Worm (Caenorhabditis elegans) whole organism, young adult: ENCODE data around the gene Y48E1B.17.

Experiments
- B0035.1 ChIP-seq: sonication (generic microtip); optimal IDR thresholded peaks from 2 replicates; lab custom pipeline; 2016; ENCODE audit warnings: missing genetic modification characterization, mild to moderate bottlenecking, missing compliant biosample characterization, missing genotype, missing genetic modification reagents
- B0336.3 ChIP-seq: fragments of 200-800 bp; sonication (Bioruptor generic); IDR thresholded peaks from 2 replicates; pipeline ENCODE4 v1.3.6; 2022; ENCODE audit warnings: missing genetic modification characterization, missing compliant biosample characterization
- C17E4.6 ChIP-seq: fragments of 200-800 bp; sonication (Bioruptor generic); IDR thresholded peaks from 2 replicates; pipeline ENCODE4 v1.3.6; 2022; ENCODE audit warnings: missing genetic modification reagents, missing genetic modification characterization, missing compliant biosample characterization
- F55B11.4 ChIP-seq: sonication (generic microtip); optimal IDR thresholded peaks from 2 replicates; lab custom pipeline; 2016; ENCODE audit warnings: missing compliant biosample characterization, missing genetic modification characterization, borderline replicate concordance; ENCODE audit not compliant: insufficient read depth
- Y53G8AR.9 ChIP-seq: fragments of 200-800 bp; sonication (Bioruptor generic); conservative IDR thresholded peaks from 2 replicates; pipeline ENCODE4 v1.3.6; 2022; ENCODE audit warnings: missing genetic modification reagents, missing genetic modification characterization, missing compliant biosample characterization
- Y56A3A.18 ChIP-seq: fragments of 200-800 bp; sonication (Bioruptor generic); IDR thresholded peaks from 2 replicates; pipeline ENCODE4 v1.3.6; 2022; ENCODE audit warnings: missing genetic modification reagents, missing genetic modification characterization, missing compliant biosample characterization
- Y95B8A.8 ChIP-seq: fragments of 200-800 bp; sonication (Bioruptor generic); IDR thresholded peaks from 2 replicates; pipeline ENCODE4 v1.3.6; 2022; ENCODE audit warnings: missing genetic modification reagents, missing genetic modification characterization, missing compliant biosample characterization
- ZK185.1 ChIP-seq: sonication (generic microtip); optimal IDR thresholded peaks from 2 replicates; lab custom pipeline; 2016; ENCODE audit warnings: mild to moderate bottlenecking, missing genetic modification characterization, missing compliant biosample characterization; ENCODE audit not compliant: poor library complexity, severe bottlenecking
- akir-1 ChIP-seq: fragments of 200-800 bp; sonication (Bioruptor generic); optimal IDR thresholded peaks from 2 replicates; lab custom pipeline; 2018; ENCODE audit warnings: mild to moderate bottlenecking, missing genetic modification characterization, moderate library complexity, missing compliant biosample characterization
- aptf-3 ChIP-seq: fragments of 200-800 bp; sonication (Bioruptor generic); IDR thresholded peaks from 2 replicates; pipeline ENCODE4 v1.3.6; 2022; ENCODE audit warnings: missing genetic modification characterization, missing compliant biosample characterization
- attf-6 ChIP-seq: fragments of 200-800 bp; sonication (Bioruptor generic); IDR thresholded peaks from 2 replicates; pipeline ENCODE4 v1.3.6; 2022; ENCODE audit warnings: missing genetic modification reagents, missing genetic modification characterization, missing compliant biosample characterization
- cebp-2 ChIP-seq: fragments of 200-800 bp; sonication (Bioruptor generic); IDR thresholded peaks from 2 replicates; pipeline ENCODE4 v1.3.6; 2022; ENCODE audit warnings: missing genetic modification characterization, missing compliant biosample characterization
- ceh-27 ChIP-seq: fragments of 200-800 bp; sonication (Bioruptor generic); optimal IDR thresholded peaks from 2 replicates; lab custom pipeline; 2018; ENCODE audit warnings: mild to moderate bottlenecking, missing genetic modification characterization, moderate library complexity, missing compliant biosample characterization
- ceh-40 ChIP-seq: fragments of 200-800 bp; sonication (Bioruptor generic); IDR thresholded peaks from 2 replicates; pipeline ENCODE4 v1.3.6; 2022; ENCODE audit warnings: missing genetic modification characterization, missing compliant biosample characterization
- ceh-79 ChIP-seq: sonication (generic microtip); optimal IDR thresholded peaks from 2 replicates; lab custom pipeline; 2017; ENCODE audit warnings: mild to moderate bottlenecking, missing genetic modification characterization, missing compliant biosample characterization
- ceh-91 ChIP-seq: fragments of 200-800 bp; sonication (Bioruptor generic); IDR thresholded peaks from 2 replicates; pipeline ENCODE4 v1.3.6; 2022; ENCODE audit warnings: missing genetic modification reagents, missing genetic modification characterization, missing compliant biosample characterization
- chd-7 ChIP-seq: sonication (generic microtip); optimal IDR thresholded peaks from 2 replicates; lab custom pipeline; 2016; ENCODE audit warnings: mild to moderate bottlenecking, missing genetic modification characterization, moderate library complexity, missing compliant biosample characterization
- die-1 ChIP-seq: sonication (generic microtip); optimal IDR thresholded peaks from 2 replicates; lab custom pipeline; 2016; ENCODE audit warnings: missing genotype, mild to moderate bottlenecking, missing genetic modification characterization, missing compliant biosample characterization
- egrh-3 ChIP-seq: fragments of 200-800 bp; sonication (Bioruptor generic); IDR thresholded peaks from 2 replicates; pipeline ENCODE4 v1.3.6; 2022; ENCODE audit warnings: missing genetic modification reagents, missing genetic modification characterization, missing compliant biosample characterization
- him-1 ChIP-seq: sonication (generic microtip); optimal IDR thresholded peaks from 2 replicates; lab custom pipeline; 2016; ENCODE audit warnings: missing genotype, missing genetic modification reagents, missing genetic modification characterization, missing compliant biosample characterization
- hlh-26 ChIP-seq: fragments of 200-800 bp; sonication (Bioruptor generic); conservative IDR thresholded peaks from 2 replicates; pipeline ENCODE4 v1.3.6; 2022; ENCODE audit warnings: missing genetic modification reagents, missing genetic modification characterization, missing compliant biosample characterization
- hmg-1.2 ChIP-seq: fragments of 200-800 bp; sonication (Bioruptor generic); IDR thresholded peaks from 2 replicates; pipeline ENCODE4 v1.3.6; 2022; ENCODE audit warnings: missing genetic modification reagents, missing genetic modification characterization, missing compliant biosample characterization
- hmg-20 ChIP-seq: fragments of 200-800 bp; sonication (Bioruptor generic); IDR thresholded peaks from 2 replicates; pipeline ENCODE4 v1.3.6; 2022; ENCODE audit warnings: missing genetic modification reagents, missing genetic modification characterization, missing compliant biosample characterization
- lag-1 ChIP-seq: fragments of 200-800 bp; sonication (Bioruptor generic); IDR thresholded peaks from 2 replicates; pipeline ENCODE4 v1.3.6; 2022; ENCODE audit warnings: missing genetic modification reagents, missing genetic modification characterization, missing compliant biosample characterization
- lin-35 ChIP-seq, 3 experiments: fragments of 150-350 bp in 2 of 3; sonication (generic microtip) in 1 of 3; optimal IDR thresholded peaks; 2 replicates each; lab custom pipeline; 2014 to 2018; ENCODE audit warnings: missing biosample characterization in 3 of 3, missing genetic modification characterization in 3 of 3, missing genetic modification reagents in 3 of 3
- lsl-1 ChIP-seq: fragments of 200-800 bp; sonication (Bioruptor generic); optimal IDR thresholded peaks from 2 replicates; lab custom pipeline; 2018; ENCODE audit warnings: mild to moderate bottlenecking, missing genetic modification characterization, moderate library complexity, missing compliant biosample characterization
- madf-3 ChIP-seq: fragments of 200-800 bp; sonication (Bioruptor generic); IDR thresholded peaks from 2 replicates; pipeline ENCODE4 v1.3.6; 2022; ENCODE audit warnings: missing genetic modification reagents, missing genetic modification characterization, missing compliant biosample characterization
- madf-6 ChIP-seq: fragments of 200-800 bp; sonication (Bioruptor generic); IDR thresholded peaks from 2 replicates; pipeline ENCODE4 v1.3.6; 2022; ENCODE audit warnings: missing genetic modification reagents, missing genetic modification characterization, missing compliant biosample characterization
- mcd-1 ChIP-seq: fragments of 200-800 bp; sonication (Bioruptor generic); IDR thresholded peaks from 2 replicates; pipeline ENCODE4 v1.3.6; 2022; ENCODE audit warnings: missing genetic modification reagents, missing genetic modification characterization, missing compliant biosample characterization
- nhr-179 ChIP-seq: sonication (generic microtip); optimal IDR thresholded peaks from 2 replicates; lab custom pipeline; 2016; ENCODE audit warnings: mild to moderate bottlenecking, missing genetic modification characterization, missing compliant biosample characterization
- nhr-80 ChIP-seq: sonication (generic microtip); optimal IDR thresholded peaks from 2 replicates; lab custom pipeline; 2016; ENCODE audit warnings: missing genetic modification characterization, missing compliant biosample characterization
- snpc-1.1 ChIP-seq: sonication (generic microtip); optimal IDR thresholded peaks from 2 replicates; lab custom pipeline; 2017; ENCODE audit warnings: missing genetic modification characterization, mild to moderate bottlenecking, missing compliant biosample characterization, antibody characterized with exemption, moderate library complexity, missing genotype, missing genetic modification reagents; ENCODE audit not compliant: insufficient read depth
- snpc-3.4 ChIP-seq: sonication (generic microtip); optimal IDR thresholded peaks from 2 replicates; lab custom pipeline; 2017; ENCODE audit warnings: missing genetic modification characterization, mild to moderate bottlenecking, missing compliant biosample characterization, antibody characterized with exemption, moderate library complexity, missing genotype, missing genetic modification reagents
- unc-130 ChIP-seq: sonication (generic microtip); optimal IDR thresholded peaks from 2 replicates; lab custom pipeline; 2016; ENCODE audit warnings: missing genetic modification reagents, missing genetic modification characterization, missing compliant biosample characterization
- zfh-2 ChIP-seq: fragments of 200-800 bp; sonication (Bioruptor generic); conservative IDR thresholded peaks from 2 replicates; pipeline ENCODE4 v1.3.6; 2022; ENCODE audit warnings: missing genetic modification reagents, missing genetic modification characterization, missing compliant biosample characterization
- zim-3 ChIP-seq: sonication (generic microtip); optimal IDR thresholded peaks from 2 replicates; lab custom pipeline; 2017; ENCODE audit warnings: mild to moderate bottlenecking, missing genetic modification characterization, moderate library complexity, missing compliant biosample characterization
- ztf-22 ChIP-seq: fragments of 200-800 bp; sonication (Bioruptor generic); optimal IDR thresholded peaks from 2 replicates; lab custom pipeline; 2018; ENCODE audit warnings: mild to moderate bottlenecking, missing genetic modification characterization, moderate library complexity, missing compliant biosample characterization

Y48E1B.17 gene

DNA sequence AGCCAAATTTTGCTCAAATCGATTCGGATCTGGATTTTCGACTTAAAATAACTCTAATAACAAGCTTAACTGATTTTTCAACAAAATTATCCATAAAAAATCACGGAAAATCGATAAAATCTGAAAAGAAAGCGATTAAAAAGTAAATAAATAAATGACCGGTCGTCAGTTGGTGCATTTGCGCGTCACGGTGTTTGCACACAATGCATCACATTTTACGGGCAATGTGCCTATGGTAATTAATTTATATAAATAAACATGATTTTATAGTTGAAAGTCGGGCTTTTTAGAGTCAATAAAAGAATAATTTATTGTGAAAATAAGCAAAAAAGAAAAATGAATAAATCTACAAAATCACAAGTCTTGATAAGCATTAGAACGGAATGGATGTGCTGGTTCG is 46.1 kb downstream of the Y48E1B.17 start (continued):
- peak; percentile 26; the same call in 1 of the 2 replicates for TF ChIP-seq mcd-1 (GFP tag; lab: Robert Waterston, UW)
- TF ChIP-seq nhr-80 (tag; lab: Kevin White, UChicago), result no peak
- peak; percentile 9 for TF ChIP-seq snpc-3.4 (tag; lab: Kevin White, UChicago)
- TF ChIP-seq lsl-1, result peak; percentile 75
- TF ChIP-seq ceh-27, result no peak
- TF ChIP-seq lin-35 (GFP tag; optimal IDR thresholded peaks at IDR 0.05; lab: Kevin White, UChicago), result peak in 1 of 3 experiments; percentile 8
- TF ChIP-seq, all 124 proteins: peak for 10

- peak; percentile 67; the same call in 1 of the 2 replicates for TF ChIP-seq egrh-3 (GFP tag; lab: Robert Waterston, UW)
- peak; percentile 75 for TF ChIP-seq zfh-2 (GFP tag; lab: Robert Waterston, UW)
- TF ChIP-seq nhr-179 (tag; lab: Kevin White, UChicago), result no peak
- TF ChIP-seq cebp-2 (GFP tag; lab: Robert Waterston, UW), result 0 out of 2 replicates have a peak, but pooled peaks have one; percentile 15
Measured at ce11 chrII:13494175-13494650, 46.7 kb downstream of the Y48E1B.17 start, which contains the start of gene ndua-7. Gene ndua-7, minus strand, starts transcription at chrII:13494600.

ce11 chrII:13492948-13493347 is 47.9 kb downstream of the Y48E1B.17 start, which contains the start of gene F45H10.2:
Gene F45H10.2, minus strand, starts transcription at chrII:13493048.
- TF ChIP-seq zfh-2 (GFP tag; lab: Robert Waterston, UW) (0 out of 2 replicates have a peak, but pooled peaks have one; percentile 39), B0035.1 (tag; lab: Kevin White, UChicago) (no peak), mcd-1 (GFP tag; lab: Robert Waterston, UW) (no peak), ceh-40 (GFP tag; lab: Robert Waterston, UW) (no peak), aptf-3 (GFP tag; lab: Robert Waterston, UW) (no peak), attf-6 (GFP tag; lab: Robert Waterston, UW) (no peak), ceh-79 (no peak), Y95B8A.8 (GFP tag; lab: Robert Waterston, UW) (no peak), ztf-22 (GFP tag; lab: Kevin White, UChicago) (no peak), lag-1 (GFP tag; lab: Robert Waterston, UW) (no peak), F55B11.4 (tag; lab: Kevin White, UChicago) (no peak), C17E4.6 (GFP tag; lab: Robert Waterston, UW) (no peak), unc-130 (GFP tag; lab: Kevin White, UChicago) (no peak), Y53G8AR.9 (no peak), madf-3 (GFP tag; lab: Robert Waterston, UW) (0 out of 2 replicates have a peak, but pooled peaks have one; percentile 24), B0336.3 (GFP tag; lab: Robert Waterston, UW) (peak; percentile 34; the same call in 1 of the 2 replicates), hmg-1.2 (GFP tag; lab: Robert Waterston, UW) (no peak), akir-1 (GFP tag; lab: Kevin White, UChicago) (no peak), hmg-20 (GFP tag; lab: Robert Waterston, UW) (no peak), Y56A3A.18 (GFP tag; lab: Robert Waterston, UW) (no peak), hlh-26 (no peak), him-1 (tag; lab: Kevin White, UChicago) (no peak), ZK185.1 (tag; lab: Kevin White, UChicago) (no peak), die-1 (tag; lab: Kevin White, UChicago) (no peak), snpc-1.1 (tag; lab: Kevin White, UChicago) (no peak), madf-6 (GFP tag; lab: Robert Waterston, UW) (peak; percentile 31; the same call in 1 of the 2 replicates), zim-3 (tag; lab: Kevin White, UChicago) (no peak), ceh-91 (GFP tag; lab: Robert Waterston, UW) (no peak), chd-7 (tag; lab: Kevin White, UChicago) (no peak)
